Fruit fly (Drosophila melanogaster): ENCODE results near the gene Cpr76Bd.

The Cpr76Bd gene

dm6 chr3L:19584369-19584915, 51.9 kb downstream of the Cpr76Bd start, which contains the start of gene Shal (continued):
- TF ChIP-seq CG9932 (GFP tag; IDR thresholded peaks at IDR 0.05) (peak; percentile 21; the same call in 1 of the 2 replicates), CG9817 (tag; optimal IDR thresholded peaks at IDR 0.05) (no peak), h (optimal IDR thresholded peaks at IDR 0.05) (no peak), schlank (tag; optimal IDR thresholded peaks at IDR 0.05) (no peak), grau (tag; optimal IDR thresholded peaks at IDR 0.05) (no peak), wor (GFP tag; IDR thresholded peaks at IDR 0.05) (no peak), chm (GFP tag; IDR thresholded peaks at IDR 0.05) (peak; percentile 56; the same call in 1 of the 2 replicates), CG1603 (tag; optimal IDR thresholded peaks at IDR 0.05) (no peak), CG14667 (GFP tag; IDR thresholded peaks at IDR 0.05) (no peak), ab (GFP tag; optimal IDR thresholded peaks at IDR 0.05) (no peak), CG11723 (GFP tag; optimal IDR thresholded peaks at IDR 0.05) (no peak), Deaf1 (tag; optimal IDR thresholded peaks at IDR 0.05) (peak; percentile 93), CG15514 (GFP tag; optimal IDR thresholded peaks at IDR 0.05) (peak; percentile 93), CG16863 (GFP tag; optimal IDR thresholded peaks at IDR 0.05) (no peak)

dm6 chr3L:19585979-19586378, 53.4 kb downstream of the Cpr76Bd start, which contains the start of the genes CG9231 and CG9330:
Gene CG9231 (minus strand): TSS chr3L:19586003.
Gene CG9330 (plus strand): TSS chr3L:19586253.
- TF ChIP-seq CG17361 (GFP tag; IDR thresholded peaks at IDR 0.05) (peak; percentile 38; the same call in 1 of the 3 replicates), CG2712 (tag; optimal IDR thresholded peaks at IDR 0.05) (peak; percentile 52), Dll (GFP tag; IDR thresholded peaks at IDR 0.05; ENCODE audit: partially characterized antibody) (0 out of 4 replicates have a peak, but pooled peaks have one; percentile 23), gsb (GFP tag; IDR thresholded peaks at IDR 0.05) (no peak), CG13287 (GFP tag; IDR thresholded peaks at IDR 0.05; ENCODE audit: partially characterized antibody) (peak; percentile 58), CG18619 (GFP tag; optimal IDR thresholded peaks at IDR 0.05) (no peak), CG12155 (GFP tag; optimal IDR thresholded peaks at IDR 0.05) (no peak), Side (GFP tag; optimal IDR thresholded peaks at IDR 0.05) (peak; percentile 5), ind (GFP tag; optimal IDR thresholded peaks at IDR 0.05) (peak; percentile 23), Meics (GFP tag; optimal IDR thresholded peaks at IDR 0.05) (peak; percentile 11), Ets65A (GFP tag) (peak; percentile 55), sob (GFP tag; IDR thresholded peaks at IDR 0.05) (0 out of 2 replicates have a peak, but pooled peaks have one; percentile 24), Bdp1 (GFP tag; optimal IDR thresholded peaks at IDR 0.05) (no peak), CG17186 (GFP tag; optimal IDR thresholded peaks at IDR 0.05) (peak; percentile 40), CG3847 (GFP tag; IDR thresholded peaks at IDR 0.05) (peak; percentile 4; the same call in 1 of the 2 replicates), CG8388 (GFP tag; optimal IDR thresholded peaks at IDR 0.05) (no peak), CG15479 (GFP tag; optimal IDR thresholded peaks at IDR 0.05) (peak; percentile 38), stwl (tag; optimal IDR thresholded peaks at IDR 0.05) (peak; percentile 84), CG11504 (tag; optimal IDR thresholded peaks at IDR 0.05) (peak; percentile 50), CG30403 (GFP tag; optimal IDR thresholded peaks at IDR 0.05) (peak; percentile 61), CG8924 (tag; optimal IDR thresholded peaks at IDR 0.05) (peak; percentile 3), CG2678 (tag; optimal IDR thresholded peaks at IDR 0.05) (peak; percentile 28), Myb (GFP tag; optimal IDR thresholded peaks at IDR 0.05) (peak; percentile 31), gem (tag; optimal IDR thresholded peaks at IDR 0.05) (peak; percentile 39), tup (GFP tag; optimal IDR thresholded peaks at IDR 0.05) (no peak), CG33213 (GFP tag; optimal IDR thresholded peaks at IDR 0.05) (peak; percentile 34), pan (optimal IDR thresholded peaks at IDR 0.05) (no peak), pan (GFP tag; optimal IDR thresholded peaks at IDR 0.05 in 1 of 2, IDR thresholded peaks at IDR 0.05 in 1 of 2) (peak in 1 of 2 experiments; percentile 60), CG10267 (tag; optimal IDR thresholded peaks at IDR 0.05) (peak; percentile 69), CG12391 (tag; optimal IDR thresholded peaks at IDR 0.05) (peak; percentile 82), eyg (GFP tag; optimal IDR thresholded peaks at IDR 0.05) (no peak), CG1792 (GFP tag; optimal IDR thresholded peaks at IDR 0.05) (no peak), gt (GFP tag; IDR thresholded peaks at IDR 0.05) (no peak), onecut (GFP tag; IDR thresholded peaks at IDR 0.05) (peak; percentile 37; the same call in 1 of the 2 replicates), ftz-f1 (GFP tag; optimal IDR thresholded peaks at IDR 0.05) (peak; percentile 57), CG10565 (GFP tag; optimal IDR thresholded peaks at IDR 0.05) (no peak)
